Worm (Caenorhabditis elegans) whole organism, L4/young adult: Measurements from ENCODE around the gene dos-2.

Source experiments
- W03F9.2 ChIP-seq: fragments of 150-350 bp; optimal IDR thresholded peaks from 2 replicates; lab custom pipeline; 2014; ENCODE audit warnings: missing biosample characterization, missing genetic modification characterization
- dao-5 ChIP-seq: sonication (generic microtip); optimal IDR thresholded peaks from 2 replicates; lab custom pipeline; 2016; ENCODE audit warnings: missing genotype, missing genetic modification characterization, moderate library complexity, missing compliant biosample characterization
- him-1 ChIP-seq: sonication (generic microtip); optimal IDR thresholded peaks from 2 replicates; lab custom pipeline; 2016; ENCODE audit warnings: missing genotype, missing genetic modification reagents, missing genetic modification characterization, missing compliant biosample characterization

DNA sequence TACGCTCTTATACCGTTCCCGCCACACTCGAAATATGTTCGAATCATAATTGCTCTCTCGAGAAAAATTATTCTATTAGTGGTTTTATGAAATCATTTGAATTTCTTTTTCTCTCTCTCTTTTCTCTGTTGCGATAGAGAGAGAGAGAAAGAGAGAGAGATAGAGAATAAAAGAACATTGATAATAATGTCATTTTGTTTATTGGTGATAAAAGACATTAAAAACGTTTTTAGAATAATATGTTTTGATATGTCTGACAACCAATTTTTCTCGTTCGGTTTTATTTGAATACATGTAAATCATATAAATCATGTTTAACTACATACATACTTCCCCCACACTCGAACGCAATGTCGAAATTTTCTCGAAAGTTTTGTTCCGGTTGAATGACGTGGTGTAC, 23.1 kb upstream of the dos-2 start:
- TF ChIP-seq him-1 (tag; lab: Kevin White, UChicago) (no peak), dao-5 (tag; lab: Kevin White, UChicago) (no peak), W03F9.2 (no peak)
